Worm (Caenorhabditis elegans): ENCODE results near the gene clec-119.

DNA sequence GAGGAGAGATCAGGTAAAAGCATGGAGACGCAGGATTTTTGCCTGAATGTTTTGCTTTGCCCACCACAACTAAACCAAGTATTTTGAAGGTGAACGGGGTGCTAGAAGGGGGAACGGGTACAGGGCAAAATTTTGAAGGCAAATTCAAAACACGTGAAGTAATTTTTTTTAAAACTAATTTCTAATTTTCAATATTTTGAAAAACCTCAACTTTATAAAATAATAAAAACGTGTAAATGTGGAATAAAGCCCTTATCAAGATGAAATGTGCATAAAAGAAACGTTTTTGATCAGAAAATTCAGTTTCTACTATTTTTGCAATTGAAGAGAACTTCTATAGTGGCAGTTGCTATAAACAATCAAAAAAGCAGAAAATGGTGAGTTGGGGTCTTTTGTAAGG lies at the start of gene clec-119:
- no peak for TF ChIP-seq hnd-1 (tag; optimal IDR thresholded peaks at IDR 0.05)
- TF ChIP-seq tbx-37 (GFP tag; conservative IDR thresholded peaks at IDR 0.05) = no peak
- no peak for TF ChIP-seq ceh-13 (GFP tag; optimal IDR thresholded peaks at IDR 0.05)
- no peak for TF ChIP-seq tbx-11 (GFP tag; IDR thresholded peaks at IDR 0.05)
- no peak for TF ChIP-seq hmbx-1 (tag; optimal IDR thresholded peaks at IDR 0.05)
- no peak for TF ChIP-seq ama-1 (optimal IDR thresholded peaks at IDR 0.05)
- no peak for TF ChIP-seq hmg-4 (GFP tag; optimal IDR thresholded peaks at IDR 0.05)
- TF ChIP-seq ceh-36 (tag; optimal IDR thresholded peaks at IDR 0.05) = no peak
- no peak for TF ChIP-seq pes-1 (GFP tag; IDR thresholded peaks at IDR 0.05)
- no peak for TF ChIP-seq tra-4 (tag; optimal IDR thresholded peaks at IDR 0.05)
- TF ChIP-seq B0310.2 (tag; optimal IDR thresholded peaks at IDR 0.05) = no peak
- no peak for TF ChIP-seq scrt-1 (GFP tag; IDR thresholded peaks at IDR 0.05)
